Worm (Caenorhabditis elegans): ENCODE data around the gene tub-1.

The tub-1 gene

DNA sequence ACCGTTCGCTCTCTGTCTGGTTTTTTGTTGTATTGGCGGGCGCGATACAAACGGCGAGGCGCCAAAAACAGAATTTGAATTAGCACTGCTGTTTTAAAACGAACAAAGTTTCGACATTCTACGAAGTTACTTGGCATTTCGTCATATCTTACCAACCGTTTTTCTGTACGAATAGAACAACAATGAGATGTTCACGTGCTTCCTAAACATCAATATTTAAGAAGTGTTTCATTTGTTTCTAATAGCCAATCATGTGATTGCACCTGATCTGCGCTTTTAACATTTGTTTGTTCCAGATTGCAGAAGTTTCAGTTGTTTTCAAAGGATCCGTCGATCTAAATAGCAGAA, 27.7 kb downstream of the tub-1 start:
- no peak for TF ChIP-seq unc-62 (GFP tag; optimal IDR thresholded peaks at IDR 0.05)

DNA sequence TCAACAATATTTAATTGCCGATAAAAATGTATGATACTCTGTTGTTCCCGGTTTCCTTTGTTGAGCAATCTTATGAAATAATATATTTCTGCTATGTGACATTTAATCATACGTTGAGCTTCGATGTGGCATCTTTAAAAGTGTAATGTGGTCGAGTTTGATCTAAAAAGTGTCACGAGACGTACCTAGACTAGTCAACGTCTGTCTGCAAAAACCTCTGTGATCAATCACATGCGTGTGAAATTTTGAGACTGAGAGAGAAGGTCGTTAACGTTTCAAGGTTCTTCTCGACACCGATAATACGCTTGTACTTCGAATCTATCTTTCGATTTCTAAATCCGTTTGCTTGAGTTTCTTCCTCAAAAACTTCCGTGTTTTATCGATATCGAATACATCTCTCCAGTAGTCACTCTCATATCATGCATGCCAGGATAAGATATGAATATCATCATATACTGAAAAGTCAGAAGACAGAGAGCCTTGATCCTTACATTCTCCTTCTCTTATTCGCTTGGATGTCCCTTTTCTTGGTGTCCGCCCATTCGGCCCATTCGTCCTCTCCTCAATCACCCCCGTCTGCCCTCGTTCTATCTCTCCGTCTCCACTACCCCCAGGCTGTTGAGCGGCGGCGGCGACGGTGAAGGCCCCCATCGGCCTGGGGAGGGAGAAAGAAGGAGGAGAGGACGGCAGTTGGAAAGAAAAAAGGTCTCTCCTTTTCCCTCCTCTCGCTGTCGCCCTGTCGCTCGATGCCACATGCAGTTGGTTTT, 28.3 kb downstream of the tub-1 start:
- no peak for TF ChIP-seq unc-62 (GFP tag; optimal IDR thresholded peaks at IDR 0.05)

DNA sequence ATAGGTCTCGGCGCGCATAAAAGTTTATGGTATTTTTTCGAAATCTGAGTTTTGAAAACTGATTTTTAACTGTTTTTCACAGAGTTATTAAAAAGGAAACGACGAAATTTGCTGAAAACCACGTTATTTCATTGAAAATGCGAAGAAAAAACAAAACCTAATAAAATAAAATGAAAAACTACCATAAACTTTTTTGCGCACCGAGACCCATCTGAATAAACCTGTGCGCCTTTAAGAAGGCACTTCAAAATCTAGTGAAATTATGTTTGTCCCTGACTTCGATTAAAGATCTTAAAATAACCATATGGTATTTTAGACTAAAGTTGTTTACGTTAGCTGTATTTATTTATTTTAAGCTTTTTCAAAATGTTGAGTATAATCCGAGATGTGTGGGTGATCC, 29.0 kb downstream of the tub-1 start:
- TF ChIP-seq unc-62 (GFP tag; optimal IDR thresholded peaks at IDR 0.05), result no peak

DNA sequence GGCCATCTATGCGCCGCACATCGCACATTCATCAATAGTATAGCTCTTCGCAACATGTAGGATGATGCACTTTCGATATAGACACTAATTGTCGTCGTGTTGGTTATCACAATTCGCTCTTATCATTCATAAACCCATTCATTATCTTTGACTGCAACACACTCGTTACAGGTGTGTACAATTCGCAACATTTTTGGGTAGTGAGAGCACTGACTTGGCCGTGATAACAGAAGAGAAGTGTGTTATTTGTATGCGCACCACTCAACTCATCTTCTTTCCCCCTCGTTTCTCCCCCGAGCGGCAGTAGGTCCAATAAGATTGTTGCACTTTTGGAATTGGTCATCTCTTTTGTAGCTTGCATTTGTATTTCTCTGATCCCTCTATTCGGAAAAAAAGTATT, 29.5 kb downstream of the tub-1 start:
- TF ChIP-seq unc-62 (GFP tag; optimal IDR thresholded peaks at IDR 0.05), result no peak

DNA sequence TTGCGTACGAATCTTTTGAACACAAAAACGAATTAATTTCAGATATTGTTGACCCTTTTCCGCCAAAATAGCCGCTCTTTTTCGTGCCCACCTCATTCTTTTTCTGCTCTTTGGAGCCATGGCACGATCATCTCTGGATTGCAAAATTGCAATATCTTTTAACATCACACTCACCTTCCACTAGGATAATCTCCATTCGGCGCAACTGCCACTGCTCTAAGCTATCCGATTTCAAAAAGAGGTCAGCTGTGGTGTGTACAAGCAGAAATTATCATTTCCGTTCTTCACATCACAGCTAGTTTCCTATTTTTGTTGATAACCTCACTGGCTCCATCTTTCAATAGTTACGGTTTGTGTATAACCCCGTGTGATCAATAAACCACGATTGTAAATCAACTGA, 30.1 kb downstream of the tub-1 start:
- TF ChIP-seq unc-62 (GFP tag; optimal IDR thresholded peaks at IDR 0.05), result no peak

DNA sequence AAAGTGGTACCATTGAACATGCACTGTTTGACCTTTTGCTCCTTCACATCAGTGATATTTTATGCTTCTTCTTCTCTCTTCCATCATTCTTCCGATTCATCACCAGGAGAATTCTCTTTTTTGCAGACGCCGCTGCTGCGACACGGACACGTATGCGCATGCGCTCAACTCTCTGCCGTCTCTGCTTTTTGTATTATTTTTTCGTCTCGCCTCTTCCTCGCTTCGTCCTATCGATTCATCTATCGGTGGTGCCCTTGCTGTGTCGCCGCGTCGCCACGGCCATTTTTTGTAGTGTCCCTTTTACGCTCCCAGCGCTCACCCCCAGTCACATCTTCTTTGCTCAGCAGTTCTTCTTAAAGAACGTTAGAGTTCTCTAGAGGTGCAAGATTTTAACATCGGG, 30.6 kb downstream of the tub-1 start:
- no peak for TF ChIP-seq unc-62 (GFP tag; optimal IDR thresholded peaks at IDR 0.05)

DNA sequence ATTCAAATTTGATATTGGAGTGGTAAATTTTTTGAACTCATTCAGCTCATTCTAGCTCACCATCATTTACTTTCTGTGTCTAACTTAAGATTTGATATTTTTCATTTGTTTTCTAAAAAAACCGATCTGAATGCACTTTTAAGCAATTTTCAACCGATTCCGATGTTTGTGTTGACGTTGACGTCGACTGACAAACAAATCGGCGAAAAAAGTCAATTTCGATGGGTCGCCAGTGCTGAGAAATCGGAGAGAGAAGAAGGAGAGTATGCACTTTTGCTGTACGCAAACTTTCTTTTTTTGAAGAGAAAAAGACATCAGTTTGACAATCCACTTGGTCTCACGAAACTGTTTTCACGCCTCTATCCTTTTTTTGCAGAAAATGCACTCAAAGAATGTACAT, 31.3 kb downstream of the tub-1 start:
- no peak for TF ChIP-seq unc-62 (GFP tag; optimal IDR thresholded peaks at IDR 0.05)

DNA sequence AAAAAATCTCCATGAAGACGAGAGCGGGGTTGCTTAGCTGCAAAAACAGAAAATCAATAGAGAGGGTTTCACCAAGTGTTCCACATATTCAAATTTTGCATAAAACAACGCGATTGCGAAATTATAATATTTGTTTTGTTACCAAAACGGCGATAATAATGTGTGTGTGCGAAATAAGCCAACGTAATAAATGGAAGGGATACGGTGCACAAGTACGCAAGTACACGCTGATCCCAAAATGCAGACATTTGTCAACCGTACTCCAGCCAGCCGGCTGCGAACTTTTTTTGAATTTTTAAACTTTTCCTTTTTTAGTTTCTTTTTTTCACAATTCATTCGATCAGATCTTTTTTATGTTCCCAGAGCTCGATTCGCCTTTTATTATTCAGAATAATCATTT, 31.9 kb downstream of the tub-1 start, which contains the start of gene ire-1:
TSS of gene ire-1 (minus strand) at position 44 of the 400 bp plus-strand sequence.
- TF ChIP-seq unc-62 (GFP tag; optimal IDR thresholded peaks at IDR 0.05), result no peak

DNA sequence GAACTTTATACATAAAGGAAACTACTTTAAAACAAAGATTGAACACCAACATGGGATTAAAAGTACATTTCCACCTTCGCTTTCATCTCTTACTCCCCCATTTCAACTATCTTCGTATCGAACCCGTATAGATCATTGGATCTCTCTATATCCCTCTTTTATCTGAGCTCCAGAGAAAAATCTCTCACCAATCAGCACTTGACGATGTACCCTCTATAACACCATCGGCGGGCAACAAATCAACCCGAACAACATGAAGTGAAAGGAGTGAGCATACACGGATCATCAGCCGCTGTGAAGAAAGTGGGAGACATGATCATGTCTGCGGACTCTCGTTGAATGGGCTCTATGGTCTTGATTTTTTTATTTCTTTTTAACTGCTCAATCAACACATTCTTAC, 39.3 kb downstream of the tub-1 start:
- no peak for TF ChIP-seq unc-62 (GFP tag; optimal IDR thresholded peaks at IDR 0.05)

DNA sequence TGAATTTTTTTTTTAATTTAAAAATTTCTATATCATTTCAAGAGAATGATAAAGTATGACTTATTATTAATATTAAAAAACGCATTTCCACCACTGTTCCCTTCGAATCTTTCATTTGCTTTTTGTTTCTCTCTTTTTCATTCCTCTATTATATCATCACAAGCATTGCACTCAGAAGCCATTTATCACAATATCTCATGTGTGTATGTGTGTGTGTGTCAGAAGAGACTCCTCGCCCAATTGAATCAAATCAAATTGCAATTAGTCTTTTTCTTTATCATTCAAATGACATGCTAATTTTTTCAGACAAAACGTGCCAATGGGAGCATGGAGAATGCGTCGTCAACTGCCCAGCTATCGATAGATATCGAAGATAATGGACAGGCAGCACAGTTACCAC, 40.6 kb downstream of the tub-1 start, which contains the start of gene unc-105:
TSS of gene unc-105 (plus strand) at position 301 of the 400 bp plus-strand sequence.
- no peak for TF ChIP-seq unc-62 (GFP tag; optimal IDR thresholded peaks at IDR 0.05)

DNA sequence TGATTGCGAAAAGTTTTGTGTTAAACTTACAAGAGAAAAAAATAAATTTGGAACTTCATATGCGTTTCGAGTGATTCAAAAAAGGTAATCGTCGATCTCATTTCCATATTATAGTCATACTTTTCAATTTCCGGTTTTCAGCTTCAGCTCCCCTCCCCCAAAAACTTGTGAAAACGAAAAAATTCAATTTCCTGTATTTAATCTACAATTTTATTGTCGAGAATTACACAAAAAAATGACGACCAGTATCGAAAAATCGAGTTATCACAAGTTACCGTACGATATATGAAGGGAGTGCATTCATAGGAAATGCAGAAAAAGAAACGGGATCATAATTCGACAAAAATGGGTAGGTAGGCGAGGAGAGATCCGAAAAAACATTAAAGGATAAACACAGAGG, 44.7 kb downstream of the tub-1 start, which contains the start of gene lron-4:
TSS of gene lron-4 (minus strand) at position 101 of the 400 bp plus-strand sequence.
- no peak for TF ChIP-seq unc-62 (GFP tag; optimal IDR thresholded peaks at IDR 0.05)

DNA sequence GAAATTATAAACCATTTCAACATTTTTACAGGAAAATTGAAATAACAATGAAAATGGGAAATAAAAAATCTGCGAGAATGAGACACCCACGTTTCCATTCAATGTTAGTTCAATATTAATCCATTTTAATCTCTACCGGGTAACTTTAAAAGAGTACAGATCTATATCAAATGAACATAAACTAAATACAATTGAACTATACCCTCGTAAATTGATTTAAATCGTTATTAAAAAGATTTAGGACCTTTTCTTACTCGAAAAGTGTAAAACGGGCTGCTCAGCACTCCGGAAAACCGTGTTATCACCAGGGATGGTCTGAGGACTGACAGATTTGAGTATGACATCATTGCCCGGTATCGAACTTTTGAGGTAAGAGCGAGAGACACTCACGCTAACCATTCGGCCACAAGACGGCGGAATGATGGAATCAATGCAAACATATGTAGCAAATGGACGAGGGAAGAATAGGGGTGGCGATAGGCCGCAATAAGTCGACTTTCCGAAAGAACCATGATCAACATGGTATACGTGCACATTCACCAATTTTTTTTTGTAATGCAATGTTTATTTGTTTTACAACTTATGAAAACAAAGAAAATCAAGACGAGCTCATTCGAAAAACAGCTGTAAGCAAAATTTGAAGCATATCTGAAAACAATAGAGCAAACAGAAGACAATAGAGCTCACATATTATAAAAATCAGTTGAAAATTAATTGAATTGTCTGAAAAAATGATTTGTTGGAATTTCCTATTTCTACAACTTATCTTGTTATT, 49.6 kb downstream of the tub-1 start, which contains the start of the genes chst-1 and C41C4.9:
TSS of gene chst-1 (minus strand) at position 51 of the 775 bp plus-strand sequence.
TSS of gene C41C4.9 (plus strand) at position 725 of the 775 bp plus-strand sequence.
- TF ChIP-seq unc-62 (GFP tag; optimal IDR thresholded peaks at IDR 0.05), result no peak

DNA sequence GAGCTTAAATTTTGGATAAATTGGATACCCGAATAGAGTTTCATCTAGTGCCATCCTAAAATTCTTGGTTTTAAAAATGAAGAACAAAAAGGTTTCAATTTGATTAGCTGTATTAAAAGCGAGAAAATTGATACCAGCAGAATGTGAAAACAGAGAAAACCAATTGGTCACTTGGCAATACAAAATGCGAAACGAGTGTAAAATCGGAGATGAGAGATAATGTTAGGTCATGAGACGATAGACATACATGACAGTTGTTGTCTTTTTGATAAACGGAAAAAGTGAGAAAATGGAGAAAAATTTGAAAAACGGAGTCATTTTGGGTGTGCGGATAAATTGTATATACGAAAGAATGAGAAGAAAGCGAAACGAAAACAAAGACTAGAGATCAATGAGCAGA, 51.7 kb downstream of the tub-1 start, which contains the start of gene sfxn-5:
TSS of gene sfxn-5 (minus strand) at position 55 of the 400 bp plus-strand sequence.
- no peak for TF ChIP-seq unc-62 (GFP tag; optimal IDR thresholded peaks at IDR 0.05)

Data from whole organism, dauer.